Fruit fly (Drosophila melanogaster) S2 (cell line): ENCODE data around the gene Cad74A.

Source experiments
- CG8478 ChIP-seq: fragments of >200 bp; optimal IDR thresholded peaks from 2 replicates; lab custom pipeline; 2018
- CTCF ChIP-seq, 2 experiments: fragments of >200 bp; optimal IDR thresholded peaks; 2 replicates each; lab custom pipeline; 2018

DNA sequence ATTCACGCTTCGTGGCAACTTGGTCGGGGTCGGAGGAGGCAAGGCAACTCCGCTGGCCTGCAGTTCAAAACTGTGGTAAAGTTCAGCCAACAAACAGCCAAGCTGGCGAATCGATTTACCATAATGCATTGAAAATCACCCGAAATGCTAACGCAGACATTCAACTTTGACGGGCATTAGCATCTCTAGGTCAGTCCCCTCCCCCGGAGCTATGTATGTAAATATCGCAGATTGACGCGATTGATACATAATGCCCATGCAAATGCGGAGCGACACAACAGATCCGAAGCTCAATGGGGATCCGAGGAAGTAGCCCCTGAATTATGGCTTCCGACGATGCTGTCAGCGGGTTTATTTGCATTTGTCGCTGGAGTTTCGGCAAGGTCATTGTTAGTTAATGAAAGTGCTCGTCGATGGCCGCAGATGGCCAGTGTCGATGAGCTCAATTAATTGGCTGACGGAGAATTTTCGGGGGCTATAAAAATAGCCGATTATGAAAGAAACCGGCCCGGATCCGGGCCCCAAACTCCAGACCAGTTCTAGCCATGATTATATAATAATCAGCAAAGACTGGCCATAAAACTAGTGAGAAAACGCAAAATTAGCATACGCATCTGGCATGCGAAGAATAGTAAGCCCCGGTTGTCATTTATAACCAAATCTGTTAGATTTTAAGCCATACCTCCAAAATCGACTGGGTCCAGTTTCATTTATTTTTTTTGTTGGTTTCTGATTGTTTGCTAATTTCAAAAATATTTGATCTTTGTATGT, 7.5 kb upstream of the Cad74A start:
- TF ChIP-seq CTCF (optimal IDR thresholded peaks at IDR 0.05; lab: Kevin White, UChicago) (no peak), CG8478 (lab: Kevin White, UChicago) (no peak)
